Worm (Caenorhabditis elegans): Measurements from ENCODE around the gene nhr-148.

ce11 chrV:7391933-7392332 lies 50.0 kb downstream of the nhr-148 start, which contains the start of gene fbxa-105:
- TF ChIP-seq nhr-80 (tag; optimal IDR thresholded peaks at IDR 0.05) (peak; percentile 34), F55B11.4 (tag; optimal IDR thresholded peaks at IDR 0.05; ENCODE audit: borderline replicate concordance, insufficient read depth) (no peak), mes-4 (tag; optimal IDR thresholded peaks at IDR 0.05) (no peak), F52B5.7 (tag; optimal IDR thresholded peaks at IDR 0.05) (no peak), T07F8.4 (tag; optimal IDR thresholded peaks at IDR 0.05) (no peak), lin-35 (GFP tag; optimal IDR thresholded peaks at IDR 0.05) (no peak), K12H6.12 (tag; optimal IDR thresholded peaks at IDR 0.05) (no peak), D2030.7 (GFP tag; IDR thresholded peaks at IDR 0.05) (no peak), F10E7.11 (tag; optimal IDR thresholded peaks at IDR 0.05) (no peak)

All from whole organism, young adult.